Worm (Caenorhabditis elegans): ENCODE results near the gene arf-5.

The arf-5 gene

DNA sequence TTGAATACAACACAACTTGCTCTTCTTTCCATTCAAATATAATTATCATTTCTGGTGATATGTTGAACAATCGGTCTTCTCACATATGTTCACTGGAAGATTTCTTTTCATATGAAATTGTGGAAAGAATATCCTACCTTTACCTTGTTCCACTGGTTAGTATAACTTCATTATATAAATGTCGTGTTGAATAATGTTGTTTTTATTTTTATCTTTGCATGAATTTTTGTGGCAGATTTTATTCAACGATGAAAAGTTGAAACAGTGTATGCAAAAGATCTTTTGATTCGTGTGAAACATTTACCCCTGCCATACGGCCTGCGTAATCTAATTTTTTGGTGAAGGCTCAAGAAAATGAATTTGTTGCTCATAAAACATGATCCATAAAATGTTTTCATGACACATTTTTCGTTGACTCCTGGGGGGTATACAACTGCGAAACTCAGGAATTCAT is 20.4 kb upstream of the arf-5 start (continued):
- no peak for TF ChIP-seq egl-27 (tag; optimal IDR thresholded peaks at IDR 0.05)
- no peak for TF ChIP-seq R02D3.7 (tag; optimal IDR thresholded peaks at IDR 0.05)
- TF ChIP-seq mdt-29 (GFP tag; IDR thresholded peaks at IDR 0.05): no peak
- TF ChIP-seq hmg-1.1 (GFP tag; IDR thresholded peaks at IDR 0.05): no peak
- TF ChIP-seq Y75B8A.6 (GFP tag; IDR thresholded peaks at IDR 0.05): no peak
- TF ChIP-seq ceh-62 (tag; optimal IDR thresholded peaks at IDR 0.05): no peak
- peak; percentile 75 for TF ChIP-seq lin-38 (GFP tag; IDR thresholded peaks at IDR 0.05)
- TF ChIP-seq ceh-28 (tag; optimal IDR thresholded peaks at IDR 0.05): no peak
- no peak for TF ChIP-seq lir-3 (tag; optimal IDR thresholded peaks at IDR 0.05)
- TF ChIP-seq ztf-7 (tag; optimal IDR thresholded peaks at IDR 0.05): no peak
- TF ChIP-seq zfp-3 (GFP tag; conservative IDR thresholded peaks at IDR 0.05): no peak
- no peak for TF ChIP-seq nhr-42 (GFP tag; IDR thresholded peaks at IDR 0.05)
- TF ChIP-seq nhr-28 (tag; optimal IDR thresholded peaks at IDR 0.05): no peak
- TF ChIP-seq php-3 (GFP tag; IDR thresholded peaks at IDR 0.05): no peak
- no peak for TF ChIP-seq zip-11 (GFP tag; IDR thresholded peaks at IDR 0.05)
- no peak for TF ChIP-seq nhr-77 (tag; optimal IDR thresholded peaks at IDR 0.05)
- TF ChIP-seq ceh-32 (tag; optimal IDR thresholded peaks at IDR 0.05; ENCODE audit: poor library complexity): no peak
- no peak for TF ChIP-seq tag-97 (GFP tag; IDR thresholded peaks at IDR 0.05)
- no peak for TF ChIP-seq T20F7.1 (GFP tag; optimal IDR thresholded peaks at IDR 0.05)
- no peak for TF ChIP-seq lin-15B (tag; optimal IDR thresholded peaks at IDR 0.05)
- no peak for TF ChIP-seq mxl-3 (GFP tag; optimal IDR thresholded peaks at IDR 0.05)
- TF ChIP-seq dmd-9 (GFP tag; IDR thresholded peaks at IDR 0.05): no peak
- peak; percentile 75; the same call in 1 of the 2 replicates for TF ChIP-seq snpc-1.2 (GFP tag; IDR thresholded peaks at IDR 0.05)
- TF ChIP-seq hif-1 (tag; optimal IDR thresholded peaks at IDR 0.05): no peak
- no peak for TF ChIP-seq nhr-237 (tag; optimal IDR thresholded peaks at IDR 0.05)
- peak; percentile 28; the same call in 1 of the 2 replicates for TF ChIP-seq ctbp-1 (GFP tag; IDR thresholded peaks at IDR 0.05)
- no peak for TF ChIP-seq fos-1 (tag; optimal IDR thresholded peaks at IDR 0.05)
- no peak for TF ChIP-seq zfp-2 (tag; optimal IDR thresholded peaks at IDR 0.05)
- TF ChIP-seq mdl-1 (tag; optimal IDR thresholded peaks at IDR 0.05): no peak
- no peak for TF ChIP-seq snpc-4 (tag; optimal IDR thresholded peaks at IDR 0.05)
- no peak for TF ChIP-seq F10B5.3 (tag; optimal IDR thresholded peaks at IDR 0.05)
- no peak for TF ChIP-seq F44E2.7 (GFP tag; IDR thresholded peaks at IDR 0.05)
- no peak for TF ChIP-seq hlh-11 (tag; optimal IDR thresholded peaks at IDR 0.05)
- no peak for TF ChIP-seq sdz-12 (GFP tag; optimal IDR thresholded peaks at IDR 0.05)
- TF ChIP-seq daf-12 (tag; optimal IDR thresholded peaks at IDR 0.05): no peak
- TF ChIP-seq daf-8 (GFP tag; IDR thresholded peaks at IDR 0.05): no peak
- peak; percentile 60 for TF ChIP-seq duxl-1 (tag; optimal IDR thresholded peaks at IDR 0.05; ENCODE audit: poor library complexity)
- TF ChIP-seq pha-4 (GFP tag; IDR thresholded peaks at IDR 0.05): peak; percentile 67; the same call in 1 of the 2 replicates
- TF ChIP-seq pha-4 (tag; optimal IDR thresholded peaks at IDR 0.05): no peak
- no peak for TF ChIP-seq skn-1 (tag; optimal IDR thresholded peaks at IDR 0.05)
- TF ChIP-seq attf-4 (tag; optimal IDR thresholded peaks at IDR 0.05): no peak
- no peak for TF ChIP-seq spr-1 (tag; optimal IDR thresholded peaks at IDR 0.05)
- no peak for TF ChIP-seq ZK546.5 (tag; optimal IDR thresholded peaks at IDR 0.05)
- TF ChIP-seq dmd-8 (GFP tag; IDR thresholded peaks at IDR 0.05): 0 out of 2 replicates have a peak, but pooled peaks have one; percentile 21
- no peak for TF ChIP-seq set-16 (GFP tag; IDR thresholded peaks at IDR 0.05)
- no peak for TF ChIP-seq daf-19 (GFP tag; conservative IDR thresholded peaks at IDR 0.05)
- no peak for TF ChIP-seq aha-1 (tag)
- no peak for TF ChIP-seq nhr-111 (GFP tag; optimal IDR thresholded peaks at IDR 0.05)
- no peak for TF ChIP-seq madf-5 (GFP tag; IDR thresholded peaks at IDR 0.05)
- no peak for TF ChIP-seq mep-1 (tag; optimal IDR thresholded peaks at IDR 0.05)
- TF ChIP-seq lsy-2 (tag; optimal IDR thresholded peaks at IDR 0.05): no peak
- TF ChIP-seq nhr-10 (tag; optimal IDR thresholded peaks at IDR 0.05): no peak
- no peak for TF ChIP-seq rbr-2 (tag; optimal IDR thresholded peaks at IDR 0.05)

Data from whole organism, L4 larva.